Fruit fly (Drosophila melanogaster) whole organism, wandering third instar larva: ENCODE data around the gene poe.

Experiments
- Dfd ChIP-seq: fragments of >200 bp; optimal IDR thresholded peaks from 2 replicates; lab custom pipeline; 2017; ENCODE audit warnings: missing biosample characterization, missing genetic modification characterization
- Hnf4 ChIP-seq: fragments of 200-800 bp; sonication (Bioruptor generic); optimal IDR thresholded peaks from 2 replicates; lab custom pipeline; 2016; ENCODE audit warnings: missing biosample characterization, mild to moderate bottlenecking, missing genetic modification characterization
- Jra ChIP-seq: sonication (Bioruptor generic); optimal IDR thresholded peaks from 2 replicates; lab custom pipeline; 2016; ENCODE audit warnings: missing biosample characterization, missing genetic modification characterization
- Myc ChIP-seq: fragments of >200 bp; optimal IDR thresholded peaks from 2 replicates; lab custom pipeline; 2017
- N ChIP-seq: fragments of >200 bp; optimal IDR thresholded peaks from 2 replicates; lab custom pipeline; 2018; ENCODE audit warnings: missing biosample characterization, missing external identifiers, missing genetic modification characterization
- OdsH ChIP-seq: fragments of 200-800 bp; sonication (Bioruptor generic); optimal IDR thresholded peaks from 2 replicates; lab custom pipeline; 2016; ENCODE audit warnings: missing biosample characterization, mild to moderate bottlenecking, missing genetic modification characterization
- Vsx2 ChIP-seq: fragments of 200-300, 225-300 bp; sonication (Bioruptor generic); optimal IDR thresholded peaks from 2 replicates; lab custom pipeline; 2018; ENCODE audit warnings: missing biosample characterization, missing genetic modification characterization; ENCODE audit not compliant: partially characterized antibody
- br ChIP-seq: fragments of 200-800 bp; sonication (Bioruptor generic); optimal IDR thresholded peaks from 2 replicates; lab custom pipeline; 2016; ENCODE audit warnings: missing biosample characterization, missing genetic modification characterization
- dmrt93B ChIP-seq: fragments of 200-800 bp; sonication (Bioruptor generic); optimal IDR thresholded peaks from 2 replicates; lab custom pipeline; 2018; ENCODE audit warnings: missing biosample characterization, mild to moderate bottlenecking, missing genetic modification characterization
- psq ChIP-seq: fragments of 200-800 bp; sonication (Bioruptor generic); optimal IDR thresholded peaks from 3 replicates; lab custom pipeline; 2017; ENCODE audit warnings: missing biosample characterization, mild to moderate bottlenecking, missing genetic modification characterization, moderate library complexity
- sv ChIP-seq: fragments of 200-800 bp; sonication (Bioruptor generic); optimal IDR thresholded peaks from 3 replicates; lab custom pipeline; 2016; ENCODE audit warnings: missing biosample characterization, missing genetic modification characterization
- tai ChIP-seq: sonication (Bioruptor generic); optimal IDR thresholded peaks from 2 replicates; lab custom pipeline; 2016; ENCODE audit warnings: missing biosample characterization, missing genetic modification characterization

DNA sequence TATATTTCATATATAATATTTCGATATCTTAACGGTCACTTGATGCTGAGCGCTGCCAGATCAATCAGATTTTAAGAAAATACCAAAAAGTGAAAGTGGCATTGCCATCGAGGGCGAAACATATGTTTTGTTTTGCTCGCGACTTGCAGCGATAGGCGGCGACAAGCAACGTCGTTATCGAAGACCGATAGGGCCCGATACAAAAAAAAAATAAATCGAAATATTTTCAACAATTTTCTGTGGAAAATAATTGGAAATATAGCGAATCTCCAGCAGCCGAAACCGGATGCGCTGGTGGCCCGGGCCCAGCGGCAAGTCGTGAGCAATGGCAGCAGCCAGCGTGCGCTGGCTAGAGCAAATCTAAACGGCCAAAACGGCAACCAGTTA lies 28.1 kb downstream of the poe start, which contains the start of gene Megf8:
- TF ChIP-seq Jra (GFP tag; lab: Kevin White, UChicago) (no peak), Myc (lab: Kevin White, UChicago) (no peak), Vsx2 (no peak), N (no peak), Dfd (no peak), psq (GFP tag; lab: Kevin White, UChicago) (no peak), dmrt93B (no peak), tai (GFP tag; lab: Kevin White, UChicago) (no peak), sv (GFP tag; lab: Kevin White, UChicago) (no peak), Hnf4 (GFP tag; lab: Kevin White, UChicago) (no peak), br (no peak), OdsH (GFP tag; lab: Kevin White, UChicago) (no peak)
